Fruit fly (Drosophila melanogaster) whole organism, wandering third instar larva: Measurements from ENCODE around the gene Decay.

Source experiments
- Abd-B ChIP-seq: fragments of >200 bp; optimal IDR thresholded peaks from 2 replicates; lab custom pipeline; 2017; ENCODE audit warnings: missing biosample characterization, missing genetic modification characterization
- Dfd ChIP-seq: fragments of >200 bp; optimal IDR thresholded peaks from 2 replicates; lab custom pipeline; 2017; ENCODE audit warnings: missing biosample characterization, missing genetic modification characterization
- GATAd ChIP-seq: sonication (Bioruptor generic); optimal IDR thresholded peaks from 2 replicates; lab custom pipeline; 2016; ENCODE audit warnings: missing biosample characterization, missing genetic modification characterization
- brk ChIP-seq: fragments of 200-800 bp; sonication (Bioruptor generic); optimal IDR thresholded peaks from 2 replicates; lab custom pipeline; 2016; ENCODE audit warnings: missing biosample characterization, mild to moderate bottlenecking, missing genetic modification characterization
- dsf ChIP-seq: sonication (Bioruptor generic); optimal IDR thresholded peaks from 2 replicates; lab custom pipeline; 2016; ENCODE audit warnings: missing biosample characterization, missing genetic modification characterization, borderline replicate concordance
- jim ChIP-seq: fragments of 175-275, 200-325 bp; sonication (Bioruptor generic); optimal IDR thresholded peaks from 2 replicates; lab custom pipeline; 2016; ENCODE audit warnings: missing biosample characterization, mild to moderate bottlenecking, missing genetic modification characterization
- psq ChIP-seq: fragments of 200-800 bp; sonication (Bioruptor generic); optimal IDR thresholded peaks from 3 replicates; lab custom pipeline; 2017; ENCODE audit warnings: missing biosample characterization, mild to moderate bottlenecking, missing genetic modification characterization, moderate library complexity
- tai ChIP-seq: sonication (Bioruptor generic); optimal IDR thresholded peaks from 2 replicates; lab custom pipeline; 2016; ENCODE audit warnings: missing biosample characterization, missing genetic modification characterization

dm6 chr3R:16524593-16525111 lies 23.8 kb upstream of the Decay start:
- TF ChIP-seq brk (GFP tag; lab: Kevin White, UChicago) (no peak), Dfd (GFP tag; lab: Kevin White, UChicago) (no peak), GATAd (no peak), psq (no peak), dsf (no peak), jim (GFP tag; lab: Kevin White, UChicago) (no peak), Abd-B (GFP tag; lab: Kevin White, UChicago) (no peak), tai (GFP tag; lab: Kevin White, UChicago) (no peak)
